Fruit fly (Drosophila melanogaster) whole organism, pupa: Measurements from ENCODE around the gene udt.
A peak's percentile ranks its signal among the peaks of the same experiment; 100 is the strongest.

ENCODE experiments used
- CG10348 ChIP-seq: fragments of 200-800 bp; sonication (Bioruptor generic); IDR thresholded peaks from 2 replicates; pipeline ENCODE4 v1.3.6; 2022; ENCODE audit warnings: missing biosample characterization, missing genetic modification characterization
- CG12605 ChIP-seq: fragments of 200-800 bp; sonication (Bioruptor generic); IDR thresholded peaks from 2 replicates; pipeline ENCODE4 v1.3.6; 2022; ENCODE audit warnings: missing biosample characterization, missing genetic modification characterization
- CG13204 ChIP-seq: fragments of 200-800 bp; sonication (Bioruptor generic); optimal IDR thresholded peaks from 2 replicates; lab custom pipeline; 2018; ENCODE audit warnings: missing biosample characterization, mild to moderate bottlenecking, missing genetic modification characterization, moderate library complexity
- CG14655 ChIP-seq: fragments of 200-800 bp; sonication (Bioruptor generic); optimal IDR thresholded peaks from 3 replicates; lab custom pipeline; 2017; ENCODE audit warnings: mild to moderate bottlenecking, missing biosample characterization, missing genetic modification reagents, missing genetic modification characterization
- CG15710 ChIP-seq: fragments of 200-800 bp; sonication (Bioruptor generic); optimal IDR thresholded peaks from 2 replicates; lab custom pipeline; 2018; ENCODE audit warnings: missing biosample characterization, mild to moderate bottlenecking, missing genetic modification characterization, moderate library complexity
- CG17806 ChIP-seq: fragments of 200-800 bp; sonication (Bioruptor generic); optimal IDR thresholded peaks from 2 replicates; lab custom pipeline; 2018; ENCODE audit warnings: missing biosample characterization, mild to moderate bottlenecking, missing genetic modification characterization, moderate library complexity
- CG32121 ChIP-seq: fragments of 200-800 bp; sonication (Bioruptor generic); IDR thresholded peaks from 2 replicates; pipeline ENCODE4 v1.3.6; 2022; ENCODE audit warnings: missing biosample characterization, missing genetic modification characterization
- CG34367 ChIP-seq: fragments of 200-800 bp; sonication (Bioruptor generic); optimal IDR thresholded peaks from 2 replicates; lab custom pipeline; 2018; ENCODE audit warnings: missing biosample characterization, mild to moderate bottlenecking, missing genetic modification characterization
- CG4496 ChIP-seq: fragments of 200-800 bp; sonication (Bioruptor generic); IDR thresholded peaks from 3 replicates; pipeline ENCODE4 v1.3.6; 2022; ENCODE audit warnings: missing biosample characterization, missing genetic modification characterization
- CG8159 ChIP-seq: fragments of 200-800 bp; sonication (Bioruptor generic); optimal IDR thresholded peaks from 3 replicates; lab custom pipeline; 2018; ENCODE audit warnings: missing biosample characterization, mild to moderate bottlenecking, missing genetic modification characterization, moderate library complexity
- CG8301 ChIP-seq: fragments of 200-800 bp; sonication (Bioruptor generic); optimal IDR thresholded peaks from 2 replicates; lab custom pipeline; 2018; ENCODE audit warnings: missing biosample characterization, mild to moderate bottlenecking, missing genetic modification characterization
- CG9948 ChIP-seq: fragments of 200-800 bp; sonication (Bioruptor generic); optimal IDR thresholded peaks from 2 replicates; lab custom pipeline; 2018; ENCODE audit warnings: missing biosample characterization, mild to moderate bottlenecking, missing genetic modification characterization, moderate library complexity
- D1 ChIP-seq: fragments of 200-800 bp; sonication (Bioruptor generic); optimal IDR thresholded peaks from 2 replicates; lab custom pipeline; 2018; ENCODE audit warnings: missing biosample characterization, mild to moderate bottlenecking, missing genetic modification characterization, moderate library complexity
- EcR ChIP-seq: fragments of 200-800 bp; sonication (Bioruptor generic); optimal IDR thresholded peaks from 3 replicates; lab custom pipeline; 2019; ENCODE audit warnings: missing biosample characterization, missing genetic modification characterization, mild to moderate bottlenecking, moderate library complexity, missing genetic modification reagents
- Ets98B ChIP-seq: fragments of 200-800 bp; sonication (Bioruptor generic); IDR thresholded peaks from 2 replicates; pipeline ENCODE4 v1.3.6; 2022; ENCODE audit warnings: missing biosample characterization, missing genetic modification characterization
- Pif1A ChIP-seq: fragments of 200-800 bp; sonication (Bioruptor generic); optimal IDR thresholded peaks from 3 replicates; lab custom pipeline; 2016; ENCODE audit warnings: missing biosample characterization, missing genetic modification characterization
- Pif1B ChIP-seq: fragments of 200-800 bp; sonication (Bioruptor generic); optimal IDR thresholded peaks from 3 replicates; lab custom pipeline; 2016; ENCODE audit warnings: missing biosample characterization, missing genetic modification characterization
- Snoo ChIP-seq: fragments of 200-800 bp; sonication (Bioruptor generic); optimal IDR thresholded peaks from 3 replicates; lab custom pipeline; 2017; ENCODE audit warnings: missing biosample characterization, mild to moderate bottlenecking, missing genetic modification characterization, inconsistent platforms
- fd96Ca ChIP-seq: fragments of 200-800 bp; sonication (Bioruptor generic); IDR thresholded peaks from 3 replicates; pipeline ENCODE4 v1.3.6; 2022; ENCODE audit warnings: missing biosample characterization, missing genetic modification characterization
- gl ChIP-seq: fragments of 200-800 bp; sonication (Bioruptor generic); optimal IDR thresholded peaks from 2 replicates; lab custom pipeline; 2018; ENCODE audit warnings: missing biosample characterization, mild to moderate bottlenecking, missing genetic modification characterization
- rn ChIP-seq: fragments of 200-800 bp; sonication (Bioruptor generic); IDR thresholded peaks from 2 replicates; pipeline ENCODE4 v1.3.6; 2022; ENCODE audit warnings: missing biosample characterization, missing genetic modification characterization

udt gene

dm6 chr3R:23722680-23723372 is 40.2 kb downstream of the udt start, which contains the start of gene CG10365:
Gene CG10365 (plus strand): TSS chr3R:23723331.
- TF ChIP-seq D1 (tag; lab: Kevin White, UChicago) = peak; percentile 96
- TF ChIP-seq CG12605 (GFP tag; lab: Robert Waterston, UW) = peak; percentile 93
- TF ChIP-seq CG13204 (GFP tag; lab: Kevin White, UChicago) = peak; percentile 55
- peak; percentile 87 for TF ChIP-seq Snoo (tag; lab: Kevin White, UChicago)
- peak; percentile 93 for TF ChIP-seq CG15710 (tag; lab: Kevin White, UChicago)
- TF ChIP-seq Pif1A (GFP tag; lab: Kevin White, UChicago) = peak; percentile 70
- peak; percentile 88 for TF ChIP-seq CG32121 (GFP tag; lab: Robert Waterston, UW)
- TF ChIP-seq CG34367 (tag; lab: Kevin White, UChicago) = peak; percentile 86
- peak; percentile 78 for TF ChIP-seq Ets98B (GFP tag; lab: Robert Waterston, UW)
- TF ChIP-seq fd96Ca = no peak
- TF ChIP-seq rn (GFP tag; lab: Robert Waterston, UW) = peak; percentile 86
- peak; percentile 41 for TF ChIP-seq EcR (GFP tag; lab: Kevin White, UChicago)
- TF ChIP-seq Pif1B (GFP tag; lab: Kevin White, UChicago) = peak; percentile 56
- TF ChIP-seq CG14655 = peak; percentile 89
- peak; percentile 97 for TF ChIP-seq CG8159
- peak; percentile 45 for TF ChIP-seq gl (tag; lab: Kevin White, UChicago)
- TF ChIP-seq CG9948 (tag; lab: Kevin White, UChicago) = peak; percentile 96
- TF ChIP-seq CG10348 (GFP tag; lab: Robert Waterston, UW) = no peak; the same call in 1 of the 2 replicates
- peak; percentile 90 for TF ChIP-seq CG4496 (GFP tag; lab: Robert Waterston, UW)
- TF ChIP-seq CG8301 (tag; lab: Kevin White, UChicago) = peak; percentile 94
- peak; percentile 94 for TF ChIP-seq CG17806

- peak; percentile 84 for TF ChIP-seq D1 (tag; lab: Kevin White, UChicago)
- no peak for TF ChIP-seq CG32121 (GFP tag; lab: Robert Waterston, UW)
These were observed 41.1 kb downstream of the udt start for dm6 chr3R:23721936-23722335.

- TF ChIP-seq CG34367 (tag; lab: Kevin White, UChicago) (no peak), CG13204 (GFP tag; lab: Kevin White, UChicago) (no peak), CG4496 (GFP tag; lab: Robert Waterston, UW) (no peak), Snoo (tag; lab: Kevin White, UChicago) (no peak), fd96Ca (no peak), rn (GFP tag; lab: Robert Waterston, UW) (no peak), CG10348 (GFP tag; lab: Robert Waterston, UW) (no peak), gl (tag; lab: Kevin White, UChicago) (no peak), Ets98B (GFP tag; lab: Robert Waterston, UW) (no peak), CG14655 (no peak), CG8301 (tag; lab: Kevin White, UChicago) (no peak), CG9948 (tag; lab: Kevin White, UChicago) (no peak), CG8159 (no peak)
These were observed 41.5 kb downstream of the udt start, which contains the start of gene CG10232 for dm6 chr3R:23721525-23721924. Gene CG10232 (minus strand): TSS chr3R:23721625.

dm6 chr3R:23718297-23718941 is 44.6 kb downstream of the udt start, which contains the start of gene nau:
Gene nau (minus strand): TSS chr3R:23718357.
- TF ChIP-seq CG10348 (GFP tag; lab: Robert Waterston, UW) (no peak), CG4496 (GFP tag; lab: Robert Waterston, UW) (no peak), Pif1A (GFP tag; lab: Kevin White, UChicago) (no peak), CG8159 (no peak), Snoo (tag; lab: Kevin White, UChicago) (no peak)

- TF ChIP-seq CG12605 (GFP tag; lab: Robert Waterston, UW) = no peak
- TF ChIP-seq rn (GFP tag; lab: Robert Waterston, UW) = no peak
- no peak for TF ChIP-seq CG13204 (GFP tag; lab: Kevin White, UChicago)
- TF ChIP-seq CG4496 (GFP tag; lab: Robert Waterston, UW) = no peak
- TF ChIP-seq Pif1B (GFP tag; lab: Kevin White, UChicago) = no peak
These were observed 48.2 kb downstream of the udt start for dm6 chr3R:23714852-23715251.

- peak; percentile 54 for TF ChIP-seq CG8301 (tag; lab: Kevin White, UChicago)
- 0 out of 2 replicates have a peak, but pooled peaks have one; percentile 45 for TF ChIP-seq rn (GFP tag; lab: Robert Waterston, UW)
- no peak for TF ChIP-seq CG10348 (GFP tag; lab: Robert Waterston, UW)
- peak; percentile 70 for TF ChIP-seq CG34367 (tag; lab: Kevin White, UChicago)
- TF ChIP-seq Ets98B (GFP tag; lab: Robert Waterston, UW) = peak; percentile 36; the same call in 1 of the 2 replicates
- peak; percentile 76 for TF ChIP-seq Pif1A (GFP tag; lab: Kevin White, UChicago)
- peak; percentile 64 for TF ChIP-seq CG12605 (GFP tag; lab: Robert Waterston, UW)
- TF ChIP-seq EcR (GFP tag; lab: Kevin White, UChicago) = no peak
- peak; percentile 61 for TF ChIP-seq CG17806
- TF ChIP-seq CG13204 (GFP tag; lab: Kevin White, UChicago) = no peak
- peak; percentile 78 for TF ChIP-seq Snoo (tag; lab: Kevin White, UChicago)
- TF ChIP-seq CG14655 = peak; percentile 51
- TF ChIP-seq gl (tag; lab: Kevin White, UChicago) = no peak
- peak; percentile 53 for TF ChIP-seq CG9948 (tag; lab: Kevin White, UChicago)
- TF ChIP-seq Pif1B (GFP tag; lab: Kevin White, UChicago) = peak; percentile 75
- peak; percentile 74 for TF ChIP-seq CG8159
- TF ChIP-seq CG4496 (GFP tag; lab: Robert Waterston, UW) = peak; percentile 85
- no peak for TF ChIP-seq fd96Ca
- TF ChIP-seq CG32121 (GFP tag; lab: Robert Waterston, UW) = no peak
- peak; percentile 73 for TF ChIP-seq CG15710 (tag; lab: Kevin White, UChicago)
- TF ChIP-seq D1 (tag; lab: Kevin White, UChicago) = no peak
These were observed 49.2 kb downstream of the udt start for dm6 chr3R:23713901-23714300.
